Worm (Caenorhabditis elegans): ENCODE results near the gene ergi-3.

The ergi-3 gene

ce11 chrX:15567986-15568940 lies 48.3 kb downstream of the ergi-3 start, which contains the start of gene dyn-1 (continued):
- peak; percentile 1 to 66 (median 46) for TF ChIP-seq dpl-1 (GFP tag; optimal IDR thresholded peaks at IDR 0.05)
- TF ChIP-seq pax-3 (tag; optimal IDR thresholded peaks at IDR 0.05): no peak
- TF ChIP-seq xbp-1 (tag; optimal IDR thresholded peaks at IDR 0.05): peak; percentile 47
- peak in 1 of 6 experiments; percentile 35 for TF ChIP-seq elt-3 (tag; optimal IDR thresholded peaks at IDR 0.05)
- TF ChIP-seq efl-1 (optimal IDR thresholded peaks at IDR 0.05): peak; percentile 38 to 41
- peak; percentile 17 to 86 for TF ChIP-seq efl-1 (GFP tag; optimal IDR thresholded peaks at IDR 0.05 in 1 of 2)
- peak; percentile 70 for TF ChIP-seq nhr-47 (tag; optimal IDR thresholded peaks at IDR 0.05)
- TF ChIP-seq rnt-1 (tag; optimal IDR thresholded peaks at IDR 0.05): peak; percentile 70
- peak; percentile 0 for TF ChIP-seq unc-86 (tag; optimal IDR thresholded peaks at IDR 0.05)
- TF ChIP-seq Y116A8C.19 (tag; optimal IDR thresholded peaks at IDR 0.05; ENCODE audit: borderline replicate concordance): no peak
- no peak for TF ChIP-seq hpl-2 (GFP tag; optimal IDR thresholded peaks at IDR 0.05)
- peak; percentile 69 for TF ChIP-seq nhr-19 (GFP tag; conservative IDR thresholded peaks at IDR 0.05)
- peak; percentile 1 for TF ChIP-seq F16B12.6 (tag; optimal IDR thresholded peaks at IDR 0.05)
- TF ChIP-seq elt-2 (tag; optimal IDR thresholded peaks at IDR 0.05): peak; percentile 30
- peak in 1 of 2 experiments; percentile 66 for TF ChIP-seq mdl-1 (tag; optimal IDR thresholded peaks at IDR 0.05)
- TF ChIP-seq dsc-1 (tag; optimal IDR thresholded peaks at IDR 0.05): peak; percentile 58
- TF ChIP-seq fos-1 (tag; optimal IDR thresholded peaks at IDR 0.05): peak; percentile 56
- peak; percentile 70 for TF ChIP-seq swsn-7 (tag; optimal IDR thresholded peaks at IDR 0.05)
- TF ChIP-seq lin-14 (GFP tag; optimal IDR thresholded peaks at IDR 0.05): peak; percentile 88
- TF ChIP-seq irx-1 (tag; optimal IDR thresholded peaks at IDR 0.05): peak; percentile 57
- peak; percentile 49 for TF ChIP-seq grh-1 (GFP tag; IDR thresholded peaks at IDR 0.05)

ce11 chrX:15566640-15567039 lies 49.9 kb downstream of the ergi-3 start:
- peak; percentile 40 for TF ChIP-seq nhr-71 (tag; optimal IDR thresholded peaks at IDR 0.05)
- no peak for TF ChIP-seq nhr-76 (tag; optimal IDR thresholded peaks at IDR 0.05)
- TF ChIP-seq unc-130 (tag; optimal IDR thresholded peaks at IDR 0.05): no peak
- TF ChIP-seq aly-2 (tag; optimal IDR thresholded peaks at IDR 0.05): no peak
- peak; percentile 46 for TF ChIP-seq swsn-7 (tag; optimal IDR thresholded peaks at IDR 0.05)
- no peak for TF ChIP-seq ceh-90 (tag; optimal IDR thresholded peaks at IDR 0.05)
- peak; percentile 22 for TF ChIP-seq fkh-10 (GFP tag; optimal IDR thresholded peaks at IDR 0.05)
- TF ChIP-seq efl-1 (optimal IDR thresholded peaks at IDR 0.05): no peak
- TF ChIP-seq efl-1 (GFP tag; optimal IDR thresholded peaks at IDR 0.05 in 1 of 2): peak in 1 of 2 experiments; percentile 55
- TF ChIP-seq mdl-1 (tag; optimal IDR thresholded peaks at IDR 0.05): no peak
- no peak for TF ChIP-seq ceh-8 (GFP tag; optimal IDR thresholded peaks at IDR 0.05)
- TF ChIP-seq alr-1 (tag; optimal IDR thresholded peaks at IDR 0.05; ENCODE audit: borderline replicate concordance): no peak
- peak; percentile 24 for TF ChIP-seq snu-23 (GFP tag; optimal IDR thresholded peaks at IDR 0.05)
- no peak for TF ChIP-seq irx-1 (tag; optimal IDR thresholded peaks at IDR 0.05)
- peak; percentile 44 for TF ChIP-seq unc-86 (tag; optimal IDR thresholded peaks at IDR 0.05)
- TF ChIP-seq skn-1 (tag; optimal IDR thresholded peaks at IDR 0.05): peak; percentile 23
- TF ChIP-seq nhr-90 (tag; optimal IDR thresholded peaks at IDR 0.05; ENCODE audit: poor library complexity): no peak
- TF ChIP-seq ceh-82 (tag; optimal IDR thresholded peaks at IDR 0.05): peak; percentile 1 to 60 (median 2)
- TF ChIP-seq mab-9 (GFP tag; IDR thresholded peaks at IDR 0.05): no peak
- TF ChIP-seq F16B12.6 (tag; optimal IDR thresholded peaks at IDR 0.05): no peak
- TF ChIP-seq nhr-47 (tag; optimal IDR thresholded peaks at IDR 0.05): peak; percentile 41
- TF ChIP-seq egl-27 (tag; optimal IDR thresholded peaks at IDR 0.05): no peak
- no peak for TF ChIP-seq nhr-20 (tag; optimal IDR thresholded peaks at IDR 0.05)
- TF ChIP-seq lsy-2 (tag; optimal IDR thresholded peaks at IDR 0.05): peak in 1 of 2 experiments; percentile 17
- peak; percentile 71 for TF ChIP-seq fkh-8 (tag; optimal IDR thresholded peaks at IDR 0.05)
- no peak for TF ChIP-seq ets-5 (GFP tag; IDR thresholded peaks at IDR 0.05)
- TF ChIP-seq tbx-2 (tag; optimal IDR thresholded peaks at IDR 0.05): peak; percentile 50
- TF ChIP-seq lin-14 (GFP tag; optimal IDR thresholded peaks at IDR 0.05): peak; percentile 87
